Worm (Caenorhabditis elegans) whole organism, L2 larva: ENCODE results near the gene K04C2.7.

Experiments
- C34F6.9 ChIP-seq: fragments of 150-350 bp; optimal IDR thresholded peaks from 2 replicates; lab custom pipeline; 2014; ENCODE audit warnings: missing biosample characterization, missing genetic modification characterization
- F13H6.1 ChIP-seq: sonication (generic microtip); optimal IDR thresholded peaks from 2 replicates; lab custom pipeline; 2016; ENCODE audit warnings: missing genetic modification characterization, missing compliant biosample characterization
- R02D3.7 ChIP-seq: fragments of 150-350 bp; optimal IDR thresholded peaks from 2 replicates; lab custom pipeline; 2014; ENCODE audit warnings: missing biosample characterization, missing genetic modification characterization
- Y55F3AM.14 ChIP-seq: fragments of 200-800 bp; sonication (Bioruptor generic); optimal IDR thresholded peaks from 2 replicates; lab custom pipeline; 2018; ENCODE audit warnings: mild to moderate bottlenecking, missing genetic modification characterization, missing compliant biosample characterization
- ZK546.5 ChIP-seq: sonication (generic microtip); optimal IDR thresholded peaks from 2 replicates; lab custom pipeline; 2017; ENCODE audit warnings: missing biosample characterization, missing genetic modification characterization
- alr-1 ChIP-seq: fragments of 150-350 bp; optimal IDR thresholded peaks from 2 replicates; lab custom pipeline; 2014; ENCODE audit warnings: missing biosample characterization, missing genetic modification characterization
- aly-2 ChIP-seq: fragments of 150-350 bp; optimal IDR thresholded peaks from 2 replicates; lab custom pipeline; 2014; ENCODE audit warnings: missing biosample characterization, missing genetic modification characterization
- ama-1 ChIP-seq: fragments of 150-350 bp; optimal IDR thresholded peaks from 2 replicates; lab custom pipeline; 2018; ENCODE audit warnings: inconsistent platforms
- blmp-1 ChIP-seq: sonication (generic microtip); optimal IDR thresholded peaks from 2 replicates; lab custom pipeline; 2017; ENCODE audit warnings: missing genetic modification characterization, mild to moderate bottlenecking, missing compliant biosample characterization, antibody characterized with exemption, moderate library complexity; ENCODE audit not compliant: insufficient read depth
- ceh-16 ChIP-seq: fragments of 150-350 bp; optimal IDR thresholded peaks from 2 replicates; lab custom pipeline; 2014; ENCODE audit warnings: missing biosample characterization, missing genetic modification characterization
- ceh-82 ChIP-seq: fragments of 150-350 bp; optimal IDR thresholded peaks from 2 replicates; lab custom pipeline; 2014; ENCODE audit warnings: missing biosample characterization, missing genetic modification characterization
- crh-2 ChIP-seq: sonication (generic microtip); optimal IDR thresholded peaks from 2 replicates; lab custom pipeline; 2017; ENCODE audit warnings: missing biosample characterization, missing genetic modification characterization
- dmd-4 ChIP-seq: sonication (generic microtip); optimal IDR thresholded peaks from 2 replicates; lab custom pipeline; 2017; ENCODE audit warnings: missing biosample characterization, missing genetic modification characterization
- egl-27 ChIP-seq: sonication (generic microtip); optimal IDR thresholded peaks from 3 replicates; lab custom pipeline; 2017; ENCODE audit warnings: missing biosample characterization, missing genetic modification reagents, missing genetic modification characterization
- elt-1 ChIP-seq: fragments of 150-350 bp; optimal IDR thresholded peaks from 2 replicates; lab custom pipeline; 2014; ENCODE audit warnings: missing biosample characterization, missing genetic modification characterization
- fos-1 ChIP-seq: fragments of 150-350 bp; optimal IDR thresholded peaks from 2 replicates; lab custom pipeline; 2014; ENCODE audit warnings: missing biosample characterization, missing genetic modification characterization
- gmeb-1 ChIP-seq: fragments of 150-350 bp; optimal IDR thresholded peaks from 2 replicates; lab custom pipeline; 2014; ENCODE audit warnings: missing biosample characterization, missing genetic modification characterization
- lin-11 ChIP-seq: fragments of 150-350 bp; sonication (generic microtip); optimal IDR thresholded peaks from 2 replicates; lab custom pipeline; 2014; ENCODE audit warnings: missing biosample characterization, missing genetic modification characterization, inconsistent platforms, mixed read lengths
- lin-13 ChIP-seq: fragments of 150-350 bp; optimal IDR thresholded peaks from 2 replicates; lab custom pipeline; 2014; ENCODE audit warnings: missing biosample characterization, missing genetic modification reagents, missing genetic modification characterization
- lin-39 ChIP-seq: fragments of 150-350 bp; optimal IDR thresholded peaks from 2 replicates; lab custom pipeline; 2014; ENCODE audit warnings: missing biosample characterization, missing genetic modification reagents, missing genetic modification characterization
- lsy-2 ChIP-seq, 2 experiments: fragments of 150-350 bp in 1 of 2; sonication (generic microtip) in 1 of 2; optimal IDR thresholded peaks; 2 replicates each; lab custom pipeline; 2014 to 2017; ENCODE audit warnings: missing biosample characterization in 2 of 2, missing genetic modification characterization in 2 of 2
- mab-5 ChIP-seq: fragments of 150-350 bp; optimal IDR thresholded peaks from 2 replicates; lab custom pipeline; 2014; ENCODE audit warnings: missing biosample characterization, missing genetic modification characterization
- mbf-1 ChIP-seq: sonication (generic microtip); optimal IDR thresholded peaks from 2 replicates; lab custom pipeline; 2017; ENCODE audit warnings: missing biosample characterization, missing genetic modification characterization
- mdl-1 ChIP-seq, 2 experiments: fragments of 150-350 bp in 1 of 2; sonication (generic microtip) in 1 of 2; optimal IDR thresholded peaks; 2 replicates each; lab custom pipeline; 2017; ENCODE audit warnings: missing biosample characterization in 2 of 2, missing genetic modification characterization in 2 of 2
- nhr-10 ChIP-seq: sonication (generic microtip); optimal IDR thresholded peaks from 2 replicates; lab custom pipeline; 2017; ENCODE audit warnings: missing biosample characterization, missing genetic modification characterization
- nhr-11 ChIP-seq: fragments of 150-350 bp; optimal IDR thresholded peaks from 2 replicates; lab custom pipeline; 2014; ENCODE audit warnings: missing biosample characterization, missing genetic modification characterization
- nhr-12 ChIP-seq: fragments of 150-350 bp; optimal IDR thresholded peaks from 2 replicates; lab custom pipeline; 2014; ENCODE audit warnings: missing biosample characterization, missing genetic modification characterization
- nhr-129 ChIP-seq: fragments of 150-350 bp; optimal IDR thresholded peaks from 2 replicates; lab custom pipeline; 2014; ENCODE audit warnings: missing biosample characterization, missing genetic modification characterization
- nhr-21 ChIP-seq: fragments of 150-350 bp; optimal IDR thresholded peaks from 2 replicates; lab custom pipeline; 2014; ENCODE audit warnings: missing biosample characterization, missing genetic modification characterization
- nhr-23 ChIP-seq: fragments of 150-350 bp; optimal IDR thresholded peaks from 2 replicates; lab custom pipeline; 2014; ENCODE audit warnings: missing biosample characterization, missing genetic modification reagents, missing genetic modification characterization
- nhr-25 ChIP-seq: fragments of 150-350 bp; sonication (generic microtip); optimal IDR thresholded peaks from 3 replicates; lab custom pipeline; 2014; ENCODE audit warnings: missing biosample characterization, missing genetic modification characterization
- nhr-6 ChIP-seq: fragments of 150-350 bp; optimal IDR thresholded peaks from 2 replicates; lab custom pipeline; 2014; ENCODE audit warnings: missing biosample characterization, missing genetic modification characterization
- nhr-77 ChIP-seq: fragments of 150-350 bp; optimal IDR thresholded peaks from 2 replicates; lab custom pipeline; 2014; ENCODE audit warnings: missing biosample characterization, missing genetic modification characterization
- peb-1 ChIP-seq: fragments of 150-350 bp; optimal IDR thresholded peaks from 2 replicates; lab custom pipeline; 2014; ENCODE audit warnings: missing biosample characterization, missing genetic modification characterization
- skn-1 ChIP-seq: sonication (generic microtip); optimal IDR thresholded peaks from 2 replicates; lab custom pipeline; 2017; ENCODE audit warnings: missing biosample characterization, missing genetic modification characterization
- sma-3 ChIP-seq: sonication (generic microtip); optimal IDR thresholded peaks from 2 replicates; lab custom pipeline; 2016; ENCODE audit warnings: missing genetic modification reagents, missing genetic modification characterization, missing compliant biosample characterization
- sma-9 ChIP-seq, 2 experiments: fragments of 150-350 bp in 1 of 2; sonication (generic microtip) in 1 of 2; optimal IDR thresholded peaks; 2 replicates each; lab custom pipeline; 2014 to 2016; ENCODE audit warnings: missing genetic modification characterization in 2 of 2, mild to moderate bottlenecking in 1 of 2, missing biosample characterization in 1 of 2, missing compliant biosample characterization in 1 of 2, missing genetic modification reagents in 1 of 2, moderate library complexity in 1 of 2
- snpc-4 ChIP-seq: fragments of 150-350 bp; optimal IDR thresholded peaks from 2 replicates; lab custom pipeline; 2014; ENCODE audit warnings: missing biosample characterization, missing genetic modification characterization
- unc-55 ChIP-seq: fragments of 150-350 bp; sonication (generic microtip); optimal IDR thresholded peaks from 3 replicates; lab custom pipeline; 2014; ENCODE audit warnings: missing biosample characterization, missing genetic modification reagents, missing genetic modification characterization
- unc-62 ChIP-seq: fragments of 150-350 bp; optimal IDR thresholded peaks from 2 replicates; lab custom pipeline; 2014; ENCODE audit warnings: missing biosample characterization, missing genetic modification reagents, missing genetic modification characterization
- zag-1 ChIP-seq: fragments of 150-350 bp; optimal IDR thresholded peaks from 2 replicates; lab custom pipeline; 2014; ENCODE audit warnings: missing biosample characterization, missing genetic modification characterization
- ztf-1 ChIP-seq: fragments of 200-800 bp; sonication (Bioruptor generic); conservative IDR thresholded peaks from 2 replicates; pipeline ENCODE4 v1.3.6; 2022; ENCODE audit warnings: missing genetic modification characterization, missing compliant biosample characterization
- ztf-11 ChIP-seq: sonication (generic microtip); optimal IDR thresholded peaks from 2 replicates; lab custom pipeline; 2017; ENCODE audit warnings: missing biosample characterization, missing genetic modification characterization

K04C2.7 gene

DNA sequence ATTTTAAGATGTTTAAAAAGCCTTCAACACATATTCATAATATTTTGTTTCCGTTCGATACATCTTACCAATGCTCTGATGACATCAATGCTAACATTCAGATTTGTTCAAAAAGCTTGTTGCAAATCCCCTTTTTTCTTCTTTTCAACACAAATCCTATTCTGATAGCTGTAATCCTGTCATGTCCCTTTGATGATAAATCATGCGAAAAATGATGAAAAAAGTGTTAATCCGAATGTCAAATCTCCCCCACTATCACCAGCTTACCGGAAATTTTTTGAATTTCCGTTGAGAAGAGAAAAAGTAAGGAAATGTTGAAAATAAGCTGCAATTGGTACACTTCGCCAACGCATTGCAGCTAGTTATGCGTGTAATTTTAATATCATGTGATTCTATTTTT is 848 bp downstream of the K04C2.7 start:
- TF ChIP-seq ama-1 (lab: Kevin White, UChicago) (no peak), nhr-21 (tag; lab: Kevin White, UChicago) (no peak), ZK546.5 (tag; lab: Kevin White, UChicago) (no peak), crh-2 (no peak)

DNA sequence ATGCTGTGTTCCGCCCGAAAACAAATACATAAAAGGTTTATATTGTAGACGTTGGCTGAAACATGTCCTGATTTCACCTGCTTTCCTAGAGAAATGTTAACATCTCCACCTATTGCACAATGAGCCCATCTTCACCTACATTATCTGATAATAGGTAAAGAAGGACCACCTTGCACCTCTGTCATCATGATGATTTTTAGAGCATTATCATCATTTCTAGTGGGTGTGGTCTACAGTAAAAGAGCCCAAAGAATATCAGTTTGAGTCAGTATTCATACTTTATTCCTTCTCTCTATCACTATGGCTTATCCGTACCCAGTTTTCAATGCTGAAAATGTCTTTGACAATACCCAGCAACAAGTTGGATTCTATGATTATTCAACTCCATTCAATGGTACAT is 3.3 kb downstream of the K04C2.7 start, which contains the start of gene med-2:
TSS of gene med-2 (plus strand) at position 301 of the 400 bp plus-strand sequence.
- no peak for TF ChIP-seq sma-3 (GFP tag; lab: Kevin White, UChicago)
- no peak for TF ChIP-seq R02D3.7 (tag; lab: Kevin White, UChicago)
- no peak for TF ChIP-seq nhr-10 (tag; lab: Kevin White, UChicago)
- TF ChIP-seq mab-5, result no peak
- no peak for TF ChIP-seq ceh-16 (tag; lab: Kevin White, UChicago)
- TF ChIP-seq ztf-1 (GFP tag; lab: Robert Waterston, UW), result no peak
- no peak for TF ChIP-seq nhr-25 (tag; lab: Kevin White, UChicago)
- TF ChIP-seq peb-1 (tag; lab: Kevin White, UChicago), result no peak
- no peak for TF ChIP-seq lsy-2 (tag; optimal IDR thresholded peaks at IDR 0.05; lab: Kevin White, UChicago)
- no peak for TF ChIP-seq ZK546.5 (tag; lab: Kevin White, UChicago)
- TF ChIP-seq lin-11, result no peak
- TF ChIP-seq elt-1 (tag; lab: Kevin White, UChicago), result no peak
- TF ChIP-seq egl-27 (tag; lab: Kevin White, UChicago), result no peak
- no peak for TF ChIP-seq nhr-6 (tag; lab: Kevin White, UChicago)
- TF ChIP-seq ztf-11 (tag; lab: Kevin White, UChicago), result no peak
- TF ChIP-seq nhr-12 (tag; lab: Kevin White, UChicago), result no peak
- TF ChIP-seq nhr-21 (tag; lab: Kevin White, UChicago), result no peak
- TF ChIP-seq lin-13 (GFP tag; lab: Kevin White, UChicago), result no peak
- TF ChIP-seq, all 48 proteins: peak for 0

DNA sequence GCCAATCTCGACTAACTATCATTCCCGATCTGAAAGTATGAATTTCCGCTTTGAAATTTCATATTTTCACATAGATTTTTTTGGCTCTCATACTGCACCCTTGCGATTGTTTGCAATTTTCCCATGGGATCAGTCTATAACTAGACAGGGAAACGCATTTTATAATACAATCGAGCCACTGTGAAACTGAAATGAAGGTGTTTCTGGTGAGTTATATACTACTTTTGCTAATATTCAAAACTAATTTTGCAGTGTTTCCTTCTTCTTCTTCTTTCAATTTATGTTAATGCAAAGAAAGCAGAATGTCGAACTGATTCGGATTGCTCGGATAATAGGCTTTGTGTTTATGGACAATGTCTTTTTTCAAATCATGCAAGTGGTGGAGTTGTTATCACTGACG is 5.0 kb downstream of the K04C2.7 start:
- TF ChIP-seq nhr-23 (tag; lab: Kevin White, UChicago) (no peak), dmd-4 (tag; lab: Kevin White, UChicago) (no peak), mab-5 (no peak), elt-1 (tag; lab: Kevin White, UChicago) (no peak), Y55F3AM.14 (GFP tag; lab: Kevin White, UChicago) (no peak), crh-2 (no peak), unc-62 (no peak), mbf-1 (tag; lab: Kevin White, UChicago) (no peak)

DNA sequence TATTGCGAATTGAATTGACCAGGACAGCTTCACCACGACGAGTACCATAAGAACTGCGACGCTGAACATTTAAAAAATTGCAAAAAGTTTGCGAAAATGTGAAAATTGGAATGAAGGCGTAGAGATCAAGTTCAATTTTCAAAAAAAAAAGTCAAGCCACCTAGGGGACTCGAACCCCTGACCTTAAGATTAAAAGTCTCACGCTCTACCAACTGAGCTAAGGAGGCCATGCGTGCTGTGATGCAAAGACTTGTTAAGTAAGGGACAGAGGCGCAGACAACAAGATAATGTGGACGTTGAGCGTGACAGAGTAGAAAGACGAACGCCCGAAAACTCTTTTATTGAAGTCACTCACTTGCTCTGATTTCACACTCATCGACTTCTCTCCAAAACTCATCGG is 6.7 kb downstream of the K04C2.7 start:
- TF ChIP-seq zag-1 (tag; lab: Kevin White, UChicago) (peak; percentile 7), C34F6.9 (tag; lab: Kevin White, UChicago) (peak; percentile 65), Y55F3AM.14 (GFP tag; lab: Kevin White, UChicago) (no peak), lsy-2 (tag; optimal IDR thresholded peaks at IDR 0.05; lab: Kevin White, UChicago) (peak; percentile 56 to 74), mdl-1 (tag; optimal IDR thresholded peaks at IDR 0.05; lab: Kevin White, UChicago) (peak in 1 of 2 experiments; percentile 48), sma-9 (GFP tag; optimal IDR thresholded peaks at IDR 0.05; lab: Kevin White, UChicago) (peak; percentile 76), sma-9 (tag; optimal IDR thresholded peaks at IDR 0.05; lab: Kevin White, UChicago) (no peak), aly-2 (tag; lab: Kevin White, UChicago) (no peak), nhr-6 (tag; lab: Kevin White, UChicago) (no peak), ceh-82 (tag; lab: Kevin White, UChicago) (no peak), nhr-129 (tag; lab: Kevin White, UChicago) (peak; percentile 93), ZK546.5 (tag; lab: Kevin White, UChicago) (no peak), ceh-16 (tag; lab: Kevin White, UChicago) (no peak), skn-1 (tag; lab: Kevin White, UChicago) (no peak), fos-1 (peak; percentile 38), nhr-21 (tag; lab: Kevin White, UChicago) (peak; percentile 2), elt-1 (tag; lab: Kevin White, UChicago) (no peak), nhr-23 (tag; lab: Kevin White, UChicago) (no peak), dmd-4 (tag; lab: Kevin White, UChicago) (no peak), lin-13 (GFP tag; lab: Kevin White, UChicago) (peak; percentile 52), R02D3.7 (tag; lab: Kevin White, UChicago) (no peak), snpc-4 (tag; lab: Kevin White, UChicago) (no peak), nhr-12 (tag; lab: Kevin White, UChicago) (no peak), nhr-11 (tag; lab: Kevin White, UChicago) (peak; percentile 19), alr-1 (no peak), ama-1 (lab: Kevin White, UChicago) (no peak), unc-62 (no peak), peb-1 (tag; lab: Kevin White, UChicago) (no peak), mbf-1 (tag; lab: Kevin White, UChicago) (no peak), gmeb-1 (tag; lab: Kevin White, UChicago) (peak; percentile 61), F13H6.1 (tag; lab: Kevin White, UChicago) (peak; percentile 42), unc-55 (peak; percentile 73), nhr-77 (tag; lab: Kevin White, UChicago) (no peak), egl-27 (tag; lab: Kevin White, UChicago) (peak; percentile 37), blmp-1 (tag; lab: Kevin White, UChicago) (no peak), lin-11 (peak; percentile 50), nhr-25 (tag; lab: Kevin White, UChicago) (no peak), ztf-11 (tag; lab: Kevin White, UChicago) (no peak), crh-2 (peak; percentile 68), mab-5 (no peak), lin-39 (tag; lab: Kevin White, UChicago) (no peak)
